Fruit fly (Drosophila melanogaster) whole organism, adult: ENCODE data around the gene CG3748.

Experiments used
- CG11617 ChIP-seq: fragments of 200-800 bp; sonication (Bioruptor generic); optimal IDR thresholded peaks from 2 replicates; lab custom pipeline; 2017; ENCODE audit warnings: mild to moderate bottlenecking, missing biosample characterization, missing genetic modification reagents, missing genetic modification characterization
- CG12768 ChIP-seq: fragments of 200-800 bp; sonication (Bioruptor generic); optimal IDR thresholded peaks from 2 replicates; lab custom pipeline; 2017; ENCODE audit warnings: missing biosample characterization, missing genetic modification characterization, mild to moderate bottlenecking, moderate library complexity, missing genetic modification reagents
- CG1620 ChIP-seq: fragments of 200-800 bp; sonication (Bioruptor generic); optimal IDR thresholded peaks from 2 replicates; lab custom pipeline; 2016; ENCODE audit warnings: missing biosample characterization, missing genetic modification characterization
- CG33017 ChIP-seq: fragments of 200-800 bp; sonication (Bioruptor generic); optimal IDR thresholded peaks from 2 replicates; lab custom pipeline; 2018; ENCODE audit warnings: missing biosample characterization, mild to moderate bottlenecking, missing genetic modification characterization, moderate library complexity
- CG5204 ChIP-seq: fragments of 200-800 bp; sonication (Bioruptor generic); optimal IDR thresholded peaks from 2 replicates; lab custom pipeline; 2016; ENCODE audit warnings: missing biosample characterization, missing genetic modification characterization
- CG7045 ChIP-seq: fragments of 200-800 bp; sonication (Bioruptor generic); optimal IDR thresholded peaks from 2 replicates; lab custom pipeline; 2017; ENCODE audit warnings: missing biosample characterization, mild to moderate bottlenecking, missing genetic modification characterization
- Clk ChIP-seq: fragments of 200-800 bp; sonication (Bioruptor generic); optimal IDR thresholded peaks from 2 replicates; lab custom pipeline; 2017; ENCODE audit warnings: missing biosample characterization, missing genetic modification characterization
- Mnt ChIP-seq: fragments of 200-800 bp; sonication (Bioruptor generic); optimal IDR thresholded peaks from 2 replicates; lab custom pipeline; 2016; ENCODE audit warnings: missing biosample characterization, mild to moderate bottlenecking, missing genetic modification characterization
- cic ChIP-seq: fragments of 200-800 bp; sonication (Bioruptor generic); optimal IDR thresholded peaks from 2 replicates; lab custom pipeline; 2017; ENCODE audit warnings: missing biosample characterization, mild to moderate bottlenecking, missing genetic modification characterization, moderate library complexity
- cnc ChIP-seq, 2 experiments: fragments of >200 bp; optimal IDR thresholded peaks; 2 replicates each; lab custom pipeline; 2017
- kay ChIP-seq: fragments of 200-800 bp; sonication (Bioruptor generic); peaks from one replicate; lab custom pipeline; 2016; ENCODE audit warnings: missing biosample characterization, missing genetic modification characterization, borderline replicate concordance
- pad ChIP-seq: fragments of 200-800 bp; sonication (Bioruptor generic); optimal IDR thresholded peaks from 3 replicates; lab custom pipeline; 2017; ENCODE audit warnings: missing biosample characterization, missing genetic modification characterization, mild to moderate bottlenecking, moderate library complexity, missing genetic modification reagents
- toe ChIP-seq: fragments of 200-800 bp; sonication (Bioruptor generic); optimal IDR thresholded peaks from 2 replicates; lab custom pipeline; 2016; ENCODE audit warnings: missing biosample characterization, missing genetic modification characterization

- TF ChIP-seq pad (GFP tag; lab: Kevin White, UChicago): peak; percentile 93
- peak; percentile 54 for TF ChIP-seq cic (GFP tag; lab: Kevin White, UChicago)
- TF ChIP-seq Clk (GFP tag; lab: Kevin White, UChicago): peak; percentile 78
- peak; percentile 31 for TF ChIP-seq Mnt (GFP tag; lab: Kevin White, UChicago)
- TF ChIP-seq cnc (optimal IDR thresholded peaks at IDR 0.05; lab: Kevin White, UChicago): no peak
- TF ChIP-seq CG1620: peak; percentile 57
- peak; percentile 70 for TF ChIP-seq CG5204 (GFP tag; lab: Kevin White, UChicago)
- TF ChIP-seq toe (GFP tag; lab: Kevin White, UChicago): peak; percentile 72
- TF ChIP-seq kay: peak; percentile 77
- TF ChIP-seq CG33017 (tag; lab: Kevin White, UChicago): peak; percentile 84
- TF ChIP-seq CG11617: peak; percentile 82
- TF ChIP-seq CG7045 (GFP tag; lab: Kevin White, UChicago): peak; percentile 87
- TF ChIP-seq CG12768 (GFP tag; lab: Kevin White, UChicago): peak; percentile 82
Observed at dm6 chr2L:9387240-9387672, 44.6 kb downstream of the CG3748 start, which contains the start of gene Aldh.
